Fruit fly (Drosophila melanogaster) whole organism, prepupa: Measurements from ENCODE around the gene CG1951.
A peak's percentile ranks its signal among the peaks of the same experiment; 100 is the strongest.

Source experiments
- Blimp-1 ChIP-seq: fragments of 200-800 bp; sonication (Bioruptor generic); optimal IDR thresholded peaks from 3 replicates; lab custom pipeline; 2017; ENCODE audit warnings: missing biosample characterization, missing genetic modification characterization, mild to moderate bottlenecking, moderate library complexity, missing genetic modification reagents
- CG10631 ChIP-seq: fragments of 200-800 bp; sonication (Bioruptor generic); optimal IDR thresholded peaks from 2 replicates; lab custom pipeline; 2016; ENCODE audit warnings: missing biosample characterization, missing genetic modification characterization
- CG10669 ChIP-seq: fragments of 200-800 bp; sonication (Bioruptor generic); optimal IDR thresholded peaks from 3 replicates; lab custom pipeline; 2018; ENCODE audit warnings: missing biosample characterization, mild to moderate bottlenecking, missing genetic modification characterization, moderate library complexity
- CG11294 ChIP-seq: fragments of 200-800 bp; sonication (Bioruptor generic); IDR thresholded peaks from 2 replicates; pipeline ENCODE4 v1.3.6; 2022; ENCODE audit warnings: missing biosample characterization, missing genetic modification characterization
- CG11762 ChIP-seq: fragments of 200-800 bp; sonication (Bioruptor generic); optimal IDR thresholded peaks from 3 replicates; lab custom pipeline; 2016; ENCODE audit warnings: missing biosample characterization, missing genetic modification characterization; ENCODE audit not compliant: insufficient read depth
- CG11902 ChIP-seq: fragments of 200-800 bp; sonication (Bioruptor generic); optimal IDR thresholded peaks from 3 replicates; lab custom pipeline; 2016; ENCODE audit warnings: missing biosample characterization, missing genetic modification characterization
- CG15336 ChIP-seq: fragments of 200-800 bp; sonication (Bioruptor generic); IDR thresholded peaks from 2 replicates; pipeline ENCODE4 v1.3.6; 2022; ENCODE audit warnings: missing biosample characterization, missing genetic modification characterization
- CG1621 ChIP-seq: fragments of 200-800 bp; sonication (Bioruptor generic); optimal IDR thresholded peaks from 3 replicates; lab custom pipeline; 2018; ENCODE audit warnings: missing biosample characterization, mild to moderate bottlenecking, missing genetic modification characterization
- CG3032 ChIP-seq: fragments of 200-800 bp; optimal IDR thresholded peaks from 2 replicates; lab custom pipeline; 2019; ENCODE audit warnings: missing biosample characterization, mild to moderate bottlenecking, missing genetic modification characterization, moderate library complexity
- CG31627 ChIP-seq: fragments of 200-800 bp; sonication (Bioruptor generic); optimal IDR thresholded peaks from 3 replicates; lab custom pipeline; 2016; ENCODE audit warnings: missing biosample characterization, missing genetic modification characterization
- CG32006 ChIP-seq: fragments of 200-800 bp; sonication (Bioruptor generic); optimal IDR thresholded peaks from 3 replicates; lab custom pipeline; 2017; ENCODE audit warnings: missing biosample characterization, mild to moderate bottlenecking, missing genetic modification characterization
- CG34406 ChIP-seq: fragments of 200-800 bp; sonication (Bioruptor generic); optimal IDR thresholded peaks from 3 replicates; lab custom pipeline; 2016; ENCODE audit warnings: missing biosample characterization, missing genetic modification characterization
- CG3919 ChIP-seq: fragments of 200-800 bp; sonication (Bioruptor generic); optimal IDR thresholded peaks from 3 replicates; lab custom pipeline; 2016; ENCODE audit warnings: missing biosample characterization, missing genetic modification characterization
- CG4318 ChIP-seq: fragments of 200-800 bp; sonication (Bioruptor generic); optimal IDR thresholded peaks from 3 replicates; lab custom pipeline; 2017; ENCODE audit warnings: missing biosample characterization, mild to moderate bottlenecking, missing genetic modification characterization
- CG6163 ChIP-seq: fragments of 200-800 bp; sonication (Bioruptor generic); IDR thresholded peaks from 3 replicates; pipeline ENCODE4 v1.3.6; 2022; ENCODE audit warnings: missing biosample characterization, missing genetic modification characterization
- CG6792 ChIP-seq: fragments of 200-800 bp; sonication (Bioruptor generic); optimal IDR thresholded peaks from 3 replicates; lab custom pipeline; 2016; ENCODE audit warnings: missing biosample characterization, missing genetic modification characterization
- CG6808 ChIP-seq: fragments of 200-800 bp; sonication (Bioruptor generic); optimal IDR thresholded peaks from 3 replicates; lab custom pipeline; 2017; ENCODE audit warnings: missing biosample characterization, missing genetic modification characterization, mild to moderate bottlenecking, moderate library complexity, missing genetic modification reagents
- CG6854 ChIP-seq: fragments of 200-800 bp; sonication (Bioruptor generic); optimal IDR thresholded peaks from 2 replicates; lab custom pipeline; 2017; ENCODE audit warnings: missing biosample characterization, mild to moderate bottlenecking, missing genetic modification characterization
- CG7368 ChIP-seq: fragments of 200-800 bp; sonication (Bioruptor generic); optimal IDR thresholded peaks from 3 replicates; lab custom pipeline; 2016; ENCODE audit warnings: missing biosample characterization, missing genetic modification characterization
- CG8119 ChIP-seq: fragments of 200-800 bp; sonication (Bioruptor generic); IDR thresholded peaks from 3 replicates; pipeline ENCODE4 v1.3.6; 2022; ENCODE audit warnings: missing biosample characterization, missing genetic modification characterization
- CG8319 ChIP-seq: fragments of 200-800 bp; sonication (Bioruptor generic); optimal IDR thresholded peaks from 3 replicates; lab custom pipeline; 2016; ENCODE audit warnings: missing biosample characterization, missing genetic modification characterization
- CG8632 ChIP-seq: fragments of 200-800 bp; sonication (Bioruptor generic); optimal IDR thresholded peaks from 3 replicates; lab custom pipeline; 2016; ENCODE audit warnings: missing biosample characterization, missing genetic modification characterization
- CG9139 ChIP-seq: fragments of 200-800 bp; sonication (Bioruptor generic); optimal IDR thresholded peaks from 3 replicates; lab custom pipeline; 2017; ENCODE audit warnings: missing biosample characterization, mild to moderate bottlenecking, missing genetic modification characterization
- Eip75B ChIP-seq: fragments of 200-800 bp; sonication (Bioruptor generic); optimal IDR thresholded peaks from 3 replicates; lab custom pipeline; 2016; ENCODE audit warnings: missing biosample characterization, missing genetic modification characterization
- Eip93F ChIP-seq: fragments of 200-800 bp; sonication (Bioruptor generic); optimal IDR thresholded peaks from 2 replicates; lab custom pipeline; 2016; ENCODE audit warnings: missing biosample characterization, mild to moderate bottlenecking, missing genetic modification characterization
- Ets21C ChIP-seq: fragments of 200-800 bp; sonication (Bioruptor generic); optimal IDR thresholded peaks from 3 replicates; lab custom pipeline; 2016; ENCODE audit warnings: missing biosample characterization, missing genetic modification characterization
- Ets96B ChIP-seq: fragments of 200-800 bp; optimal IDR thresholded peaks from 2 replicates; lab custom pipeline; 2019; ENCODE audit warnings: missing biosample characterization, mild to moderate bottlenecking, missing genetic modification characterization, moderate library complexity
- Gug ChIP-seq: fragments of 200-800 bp; sonication (Bioruptor generic); IDR thresholded peaks from 2 replicates; pipeline ENCODE4 v1.3.6; 2022; ENCODE audit warnings: missing biosample characterization, missing genetic modification characterization
- Hr39 ChIP-seq: fragments of 200-800 bp; sonication (Bioruptor generic); optimal IDR thresholded peaks from 2 replicates; lab custom pipeline; 2016; ENCODE audit warnings: missing biosample characterization, missing genetic modification characterization
- Lpt ChIP-seq: fragments of 200-800 bp; sonication (Bioruptor generic); optimal IDR thresholded peaks from 3 replicates; lab custom pipeline; 2016; ENCODE audit warnings: missing biosample characterization, missing genetic modification characterization
- Met ChIP-seq: fragments of 200-800 bp; sonication (Bioruptor generic); optimal IDR thresholded peaks from 3 replicates; lab custom pipeline; 2016; ENCODE audit warnings: missing biosample characterization, missing genetic modification characterization
- OdsH ChIP-seq: fragments of 200-800 bp; sonication (Bioruptor generic); optimal IDR thresholded peaks from 3 replicates; lab custom pipeline; 2016; ENCODE audit warnings: missing biosample characterization, missing genetic modification characterization
- Smox ChIP-seq: fragments of 200-800 bp; sonication (Bioruptor generic); optimal IDR thresholded peaks from 3 replicates; lab custom pipeline; 2016; ENCODE audit warnings: missing biosample characterization, missing genetic modification characterization
- Sox14 ChIP-seq: fragments of 200-800 bp; sonication (Bioruptor generic); optimal IDR thresholded peaks from 3 replicates; lab custom pipeline; 2016; ENCODE audit warnings: missing biosample characterization, missing genetic modification characterization
- Sox15 ChIP-seq: fragments of 200-800 bp; sonication (Bioruptor generic); optimal IDR thresholded peaks from 3 replicates; lab custom pipeline; 2016; ENCODE audit warnings: missing biosample characterization, missing genetic modification characterization
- acj6 ChIP-seq: fragments of 200-800 bp; sonication (Bioruptor generic); optimal IDR thresholded peaks from 3 replicates; lab custom pipeline; 2016; ENCODE audit warnings: missing biosample characterization, missing genetic modification characterization
- cyc ChIP-seq: fragments of 200-800 bp; sonication (Bioruptor generic); optimal IDR thresholded peaks from 3 replicates; lab custom pipeline; 2016; ENCODE audit warnings: missing biosample characterization, missing genetic modification characterization
- dac ChIP-seq: fragments of 200-800 bp; sonication (Bioruptor generic); optimal IDR thresholded peaks from 2 replicates; lab custom pipeline; 2017; ENCODE audit warnings: missing biosample characterization, mild to moderate bottlenecking, missing genetic modification characterization
- dsx ChIP-seq: fragments of 200-800 bp; optimal IDR thresholded peaks from 3 replicates; lab custom pipeline; 2019; ENCODE audit warnings: missing biosample characterization, mild to moderate bottlenecking, missing genetic modification characterization, moderate library complexity; ENCODE audit not compliant: poor library complexity, severe bottlenecking
- fd59A ChIP-seq: fragments of 200-800 bp; sonication (Bioruptor generic); optimal IDR thresholded peaks from 2 replicates; lab custom pipeline; 2017; ENCODE audit warnings: missing biosample characterization, mild to moderate bottlenecking, missing genetic modification characterization, missing genetic modification reagents
- fd85E ChIP-seq: fragments of 200-800 bp; sonication (Bioruptor generic); optimal IDR thresholded peaks from 3 replicates; lab custom pipeline; 2016; ENCODE audit warnings: missing biosample characterization, missing genetic modification characterization
- fkh ChIP-seq: fragments of 200-800 bp; sonication (Bioruptor generic); optimal IDR thresholded peaks from 3 replicates; lab custom pipeline; 2017; ENCODE audit warnings: missing biosample characterization, mild to moderate bottlenecking, missing genetic modification characterization, moderate library complexity
- lz ChIP-seq: fragments of 200-800 bp; sonication (Bioruptor generic); optimal IDR thresholded peaks from 3 replicates; lab custom pipeline; 2016; ENCODE audit warnings: missing biosample characterization, missing genetic modification characterization
- net ChIP-seq: fragments of 200-800 bp; sonication (Bioruptor generic); optimal IDR thresholded peaks from 3 replicates; lab custom pipeline; 2016; ENCODE audit warnings: missing biosample characterization, missing genetic modification characterization
- pdm3 ChIP-seq: fragments of 200-800 bp; sonication (Bioruptor generic); optimal IDR thresholded peaks from 3 replicates; lab custom pipeline; 2016; ENCODE audit warnings: missing biosample characterization, missing genetic modification characterization
- salr ChIP-seq, 2 experiments: fragments of 200-800 bp; sonication (Bioruptor generic); optimal IDR thresholded peaks; 3 replicates each; lab custom pipeline; 2016 to 2018; ENCODE audit warnings: missing biosample characterization in 2 of 2, missing genetic modification characterization in 2 of 2, mild to moderate bottlenecking in 1 of 2
- spab ChIP-seq: fragments of 200-800 bp; sonication (Bioruptor generic); optimal IDR thresholded peaks from 2 replicates; lab custom pipeline; 2017; ENCODE audit warnings: missing biosample characterization, mild to moderate bottlenecking, missing genetic modification characterization, missing genetic modification reagents
- ss ChIP-seq, 2 experiments: fragments of 200-800 bp; sonication (Bioruptor generic); optimal IDR thresholded peaks; 2 replicates in 1 of 2; 3 replicates in 1 of 2; lab custom pipeline; 2017 to 2018; ENCODE audit warnings: mild to moderate bottlenecking in 2 of 2, missing biosample characterization in 2 of 2, missing genetic modification characterization in 2 of 2, moderate library complexity in 1 of 2
- svp ChIP-seq: fragments of 200-800 bp; sonication (Bioruptor generic); peaks from one replicate; lab custom pipeline; 2016; ENCODE audit warnings: missing biosample characterization, missing genetic modification characterization
- topi ChIP-seq: fragments of 200-800 bp; sonication (Bioruptor generic); optimal IDR thresholded peaks from 3 replicates; lab custom pipeline; 2016; ENCODE audit warnings: missing biosample characterization, missing genetic modification characterization
- vri ChIP-seq: fragments of 200-800 bp; sonication (Bioruptor generic); optimal IDR thresholded peaks from 3 replicates; lab custom pipeline; 2016; ENCODE audit warnings: missing biosample characterization, mild to moderate bottlenecking, missing genetic modification characterization

The CG1951 gene

dm6 chr3R:29075631-29076398 is 48.8 kb downstream of the CG1951 start:
- TF ChIP-seq spab (GFP tag; lab: Kevin White, UChicago) (peak; percentile 25), CG11762 (GFP tag; lab: Kevin White, UChicago) (no peak), CG15336 (GFP tag; lab: Robert Waterston, UW) (0 out of 2 replicates have a peak, but pooled peaks have one; percentile 18), CG6792 (GFP tag; lab: Kevin White, UChicago) (no peak), Eip93F (GFP tag; lab: Kevin White, UChicago) (no peak), ss (GFP tag; optimal IDR thresholded peaks at IDR 0.05; lab: Kevin White, UChicago) (peak in 1 of 2 experiments; percentile 27), Gug (GFP tag; lab: Robert Waterston, UW) (no peak), CG8319 (GFP tag; lab: Kevin White, UChicago) (no peak), Smox (GFP tag; lab: Kevin White, UChicago) (peak; percentile 38), CG6854 (peak; percentile 41), CG32006 (GFP tag; lab: Kevin White, UChicago) (peak; percentile 39), CG9139 (peak; percentile 13), OdsH (GFP tag; lab: Kevin White, UChicago) (no peak), CG6163 (GFP tag; lab: Robert Waterston, UW) (no peak), Hr39 (peak; percentile 66), pdm3 (GFP tag; lab: Kevin White, UChicago) (no peak), CG1621 (tag; lab: Kevin White, UChicago) (no peak), Ets21C (GFP tag; lab: Kevin White, UChicago) (peak; percentile 9), svp (peak; percentile 84), fd59A (GFP tag; lab: Kevin White, UChicago) (peak; percentile 15), vri (peak; percentile 84), acj6 (GFP tag; lab: Kevin White, UChicago) (peak; percentile 8), Lpt (GFP tag; lab: Kevin White, UChicago) (no peak), lz (GFP tag; lab: Kevin White, UChicago) (peak; percentile 42), CG6808 (GFP tag; lab: Kevin White, UChicago) (peak; percentile 7), CG3032 (tag; lab: Kevin White, UChicago) (peak; percentile 24), CG34406 (GFP tag; lab: Kevin White, UChicago) (no peak), CG8632 (GFP tag; lab: Kevin White, UChicago) (peak; percentile 9), dac (GFP tag; lab: Kevin White, UChicago) (no peak), CG31627 (GFP tag; lab: Kevin White, UChicago) (peak; percentile 46), CG11902 (GFP tag; lab: Kevin White, UChicago) (no peak), fkh (GFP tag; lab: Kevin White, UChicago) (no peak), CG7368 (no peak), CG8119 (GFP tag; lab: Robert Waterston, UW) (no peak), net (GFP tag; lab: Kevin White, UChicago) (no peak), Eip75B (peak; percentile 39), CG11294 (GFP tag; lab: Robert Waterston, UW) (no peak), topi (GFP tag; lab: Kevin White, UChicago) (peak; percentile 50), Blimp-1 (GFP tag; lab: Kevin White, UChicago) (no peak), Met (peak; percentile 71), Sox14 (GFP tag; lab: Kevin White, UChicago) (peak; percentile 25), CG10669 (GFP tag; lab: Kevin White, UChicago) (peak; percentile 15), cyc (GFP tag; lab: Kevin White, UChicago) (peak; percentile 21), salr (GFP tag; optimal IDR thresholded peaks at IDR 0.05; lab: Kevin White, UChicago) (no peak), Ets96B (peak; percentile 32), Sox15 (GFP tag; lab: Kevin White, UChicago) (no peak), fd85E (GFP tag; lab: Kevin White, UChicago) (no peak), CG4318 (GFP tag; lab: Kevin White, UChicago) (no peak), CG10631 (GFP tag; lab: Kevin White, UChicago) (peak; percentile 5), CG3919 (peak; percentile 7), dsx (GFP tag; lab: Kevin White, UChicago) (peak; percentile 17)
